Fruit fly (Drosophila melanogaster): ENCODE data around the gene ValRS-m.

Gene ValRS-m

dm6 chr3L:8953199-8953956, 11.2 kb downstream of the ValRS-m start (continued):
- TF ChIP-seq sc (optimal IDR thresholded peaks at IDR 0.05) = no peak
- TF ChIP-seq sc (GFP tag; optimal IDR thresholded peaks at IDR 0.05) = peak; percentile 13
- TF ChIP-seq CG2116 (GFP tag; optimal IDR thresholded peaks at IDR 0.05) = peak; percentile 44
- TF ChIP-seq CG4360 (GFP tag; IDR thresholded peaks at IDR 0.05) = 0 out of 2 replicates have a peak, but pooled peaks have one; percentile 4
- TF ChIP-seq CG10321 (GFP tag; IDR thresholded peaks at IDR 0.05) = no peak
- no peak for TF ChIP-seq CG4404 (GFP tag; IDR thresholded peaks at IDR 0.05)
- no peak for TF ChIP-seq fru (optimal IDR thresholded peaks at IDR 0.05)
- TF ChIP-seq dan (GFP tag; IDR thresholded peaks at IDR 0.05) = no peak
- TF ChIP-seq otp (GFP tag; IDR thresholded peaks at IDR 0.05) = 0 out of 3 replicates have a peak, but pooled peaks have one; percentile 45
- peak; percentile 55 for TF ChIP-seq CrebB (tag; optimal IDR thresholded peaks at IDR 0.05)
- TF ChIP-seq CG7987 (GFP tag; optimal IDR thresholded peaks at IDR 0.05) = peak; percentile 11
- no peak for TF ChIP-seq NC2β (GFP tag; optimal IDR thresholded peaks at IDR 0.05)
- no peak for TF ChIP-seq Hr39 (optimal IDR thresholded peaks at IDR 0.05)
- peak; percentile 46 for TF ChIP-seq CG12071 (GFP tag; optimal IDR thresholded peaks at IDR 0.05)
- TF ChIP-seq CG1603 (tag; optimal IDR thresholded peaks at IDR 0.05) = no peak
- peak; percentile 73 for TF ChIP-seq phol (tag; optimal IDR thresholded peaks at IDR 0.05)
- no peak for TF ChIP-seq fd64A (GFP tag; optimal IDR thresholded peaks at IDR 0.05)
- peak; percentile 36 for TF ChIP-seq Hr3 (GFP tag; optimal IDR thresholded peaks at IDR 0.05)
- TF ChIP-seq bab2 (GFP tag; optimal IDR thresholded peaks at IDR 0.05) = peak; percentile 45
- TF ChIP-seq slou (GFP tag; optimal IDR thresholded peaks at IDR 0.05) = no peak
- TF ChIP-seq knrl (GFP tag; IDR thresholded peaks at IDR 0.05; ENCODE audit: partially characterized antibody) = 0 out of 3 replicates have a peak, but pooled peaks have one; percentile 8
- peak; percentile 93 for TF ChIP-seq row (GFP tag; IDR thresholded peaks at IDR 0.05)
- TF ChIP-seq CG15514 (GFP tag; optimal IDR thresholded peaks at IDR 0.05) = peak; percentile 57
- TF ChIP-seq vfl (GFP tag; optimal IDR thresholded peaks at IDR 0.05) = no peak
- TF ChIP-seq CG31388 (GFP tag; optimal IDR thresholded peaks at IDR 0.05) = no peak
- no peak for TF ChIP-seq sisA (GFP tag; IDR thresholded peaks at IDR 0.05)
- TF ChIP-seq CG12236 (GFP tag; optimal IDR thresholded peaks at IDR 0.05) = no peak
- peak; percentile 82 for TF ChIP-seq CG13296 (GFP tag; optimal IDR thresholded peaks at IDR 0.05)
- TF ChIP-seq jumu (GFP tag; optimal IDR thresholded peaks at IDR 0.05) = peak; percentile 45
- TF ChIP-seq Ssrp (tag; optimal IDR thresholded peaks at IDR 0.05) = peak; percentile 60
- TF ChIP-seq Scr (GFP tag; IDR thresholded peaks at IDR 0.05; ENCODE audit: partially characterized antibody) = peak; percentile 17
- no peak for TF ChIP-seq CG12942 (GFP tag; optimal IDR thresholded peaks at IDR 0.05)
- peak; percentile 20 for TF ChIP-seq CG16863 (GFP tag; optimal IDR thresholded peaks at IDR 0.05)
- TF ChIP-seq CG42726 (GFP tag; IDR thresholded peaks at IDR 0.05; ENCODE audit: partially characterized antibody) = no peak
- TF ChIP-seq exex (tag; optimal IDR thresholded peaks at IDR 0.05) = peak; percentile 42
- peak; percentile 95 for TF ChIP-seq onecut (GFP tag; IDR thresholded peaks at IDR 0.05)
- TF ChIP-seq CG14050 (GFP tag; IDR thresholded peaks at IDR 0.05) = no peak
- peak; percentile 60 for TF ChIP-seq caup (GFP tag; optimal IDR thresholded peaks at IDR 0.05; ENCODE audit: severe bottlenecking)
- no peak for TF ChIP-seq HmgD (GFP tag; optimal IDR thresholded peaks at IDR 0.05)
- peak; percentile 9 for TF ChIP-seq CG30431 (GFP tag; optimal IDR thresholded peaks at IDR 0.05)
- no peak for TF ChIP-seq CG10959 (GFP tag; IDR thresholded peaks at IDR 0.05)
- TF ChIP-seq CG3281 (GFP tag; optimal IDR thresholded peaks at IDR 0.05) = peak; percentile 73
- peak; percentile 55 for TF ChIP-seq fd96Cb (tag; optimal IDR thresholded peaks at IDR 0.05)
- TF ChIP-seq CG13894 (tag; optimal IDR thresholded peaks at IDR 0.05) = peak; percentile 38
- no peak for TF ChIP-seq CG12744 (GFP tag; optimal IDR thresholded peaks at IDR 0.05)
- TF ChIP-seq CG12104 (GFP tag; optimal IDR thresholded peaks at IDR 0.05) = peak; percentile 28
- TF ChIP-seq chinmo (GFP tag; IDR thresholded peaks at IDR 0.05; ENCODE audit: partially characterized antibody) = 0 out of 4 replicates have a peak, but pooled peaks have one; percentile 34
- no peak for TF ChIP-seq lbe (GFP tag; optimal IDR thresholded peaks at IDR 0.05)
- peak; percentile 57; the same call in 1 of the 2 replicates for TF ChIP-seq CG32767 (GFP tag; IDR thresholded peaks at IDR 0.05)
- no peak for TF ChIP-seq cg (GFP tag; optimal IDR thresholded peaks at IDR 0.05)

All from whole organism, embryonic.